Fruit fly (Drosophila melanogaster): Measurements from ENCODE around the gene CG12379.

- TF ChIP-seq achi (GFP tag; optimal IDR thresholded peaks at IDR 0.05) (no peak), Gug (GFP tag; IDR thresholded peaks at IDR 0.05) (peak; percentile 53), CG9139 (GFP tag; optimal IDR thresholded peaks at IDR 0.05) (no peak), vri (GFP tag; optimal IDR thresholded peaks at IDR 0.05) (peak; percentile 22)
These were observed 30.0 kb downstream of the CG12379 start, which contains the start of the genes Pis and Hap40 for dm6 chrX:15703720-15704206.

Measured in whole organism, prepupa.